Worm (Caenorhabditis elegans) whole organism, early embryonic: ENCODE measurements around the gene lys-5.

Experiments used
- B0310.2 ChIP-seq: sonication (generic microtip); optimal IDR thresholded peaks from 2 replicates; lab custom pipeline; 2016; ENCODE audit warnings: mild to moderate bottlenecking, missing genetic modification characterization, missing compliant biosample characterization
- F13C5.2 ChIP-seq: sonication (generic microtip); optimal IDR thresholded peaks from 2 replicates; lab custom pipeline; 2017; ENCODE audit warnings: mild to moderate bottlenecking, missing genetic modification characterization, inconsistent platforms, missing compliant biosample characterization
- aly-1 ChIP-seq: sonication (generic microtip); optimal IDR thresholded peaks from 2 replicates; lab custom pipeline; 2016; ENCODE audit warnings: missing genetic modification characterization, missing compliant biosample characterization
- ama-1 ChIP-seq: fragments of 150-350 bp; optimal IDR thresholded peaks from 2 replicates; lab custom pipeline; 2014
- ceh-13 ChIP-seq: fragments of 200-800 bp; sonication (Bioruptor generic); optimal IDR thresholded peaks from 2 replicates; lab custom pipeline; 2018; ENCODE audit warnings: mild to moderate bottlenecking, missing genetic modification characterization, missing compliant biosample characterization
- ceh-36 ChIP-seq: sonication (generic microtip); optimal IDR thresholded peaks from 2 replicates; lab custom pipeline; 2016; ENCODE audit warnings: missing genetic modification characterization, inconsistent platforms, missing compliant biosample characterization
- ets-7 ChIP-seq: sonication (generic microtip); optimal IDR thresholded peaks from 2 replicates; lab custom pipeline; 2016; ENCODE audit warnings: missing genotype, missing genetic modification characterization, missing compliant biosample characterization
- flt-1 ChIP-seq: fragments of 200-800 bp; sonication (Bioruptor generic); IDR thresholded peaks from 2 replicates; pipeline ENCODE4 v1.3.6; 2022; ENCODE audit warnings: missing genetic modification characterization, missing compliant biosample characterization
- hmbx-1 ChIP-seq: sonication (generic microtip); optimal IDR thresholded peaks from 2 replicates; lab custom pipeline; 2016; ENCODE audit warnings: mild to moderate bottlenecking, missing genetic modification characterization, missing compliant biosample characterization
- hmg-4 ChIP-seq: fragments of 200-800 bp; sonication (Bioruptor generic); optimal IDR thresholded peaks from 2 replicates; lab custom pipeline; 2018; ENCODE audit warnings: mild to moderate bottlenecking, missing genetic modification characterization, missing compliant biosample characterization
- hnd-1 ChIP-seq: sonication (generic microtip); optimal IDR thresholded peaks from 2 replicates; lab custom pipeline; 2016; ENCODE audit warnings: missing genetic modification characterization, missing compliant biosample characterization
- pes-1 ChIP-seq: fragments of 200-800 bp; sonication (Bioruptor generic); IDR thresholded peaks from 2 replicates; pipeline ENCODE4 v1.3.6; 2022; ENCODE audit warnings: missing genetic modification reagents, missing genetic modification characterization, missing compliant biosample characterization
- scrt-1 ChIP-seq: fragments of 200-800 bp; sonication (Bioruptor generic); IDR thresholded peaks from 2 replicates; pipeline ENCODE4 v1.3.6; 2022; ENCODE audit warnings: missing genetic modification characterization, missing compliant biosample characterization
- sea-1 ChIP-seq: fragments of 200-800 bp; sonication (Bioruptor generic); conservative IDR thresholded peaks from 2 replicates; pipeline ENCODE4 v1.3.6; 2022; ENCODE audit warnings: missing genetic modification characterization, missing compliant biosample characterization
- tbx-11 ChIP-seq: fragments of 200-800 bp; sonication (Bioruptor generic); IDR thresholded peaks from 2 replicates; pipeline ENCODE4 v1.3.6; 2022; ENCODE audit warnings: missing genetic modification characterization, missing compliant biosample characterization
- tbx-37 ChIP-seq: fragments of 200-800 bp; sonication (Bioruptor generic); conservative IDR thresholded peaks from 2 replicates; pipeline ENCODE4 v1.3.6; 2022; ENCODE audit warnings: missing genetic modification reagents, missing genetic modification characterization, missing compliant biosample characterization
- tra-4 ChIP-seq: sonication (generic microtip); optimal IDR thresholded peaks from 2 replicates; lab custom pipeline; 2017; ENCODE audit warnings: missing genetic modification characterization, missing compliant biosample characterization

The lys-5 gene

ce11 chrIV:11599717-11600116, 25.7 kb downstream of the lys-5 start:
- TF ChIP-seq tbx-11 (GFP tag; lab: Robert Waterston, UW) (no peak), pes-1 (no peak), ets-7 (no peak), F13C5.2 (no peak), B0310.2 (tag; lab: Kevin White, UChicago) (no peak), hmbx-1 (no peak), flt-1 (GFP tag; lab: Robert Waterston, UW) (no peak)

ce11 chrIV:11597079-11597478, 28.3 kb downstream of the lys-5 start:
- TF ChIP-seq flt-1 (GFP tag; lab: Robert Waterston, UW) (no peak), tbx-11 (GFP tag; lab: Robert Waterston, UW) (no peak)

- TF ChIP-seq sea-1 (GFP tag; lab: Robert Waterston, UW), result peak; percentile 48; the same call in 1 of the 2 replicates
- peak; percentile 45 for TF ChIP-seq hmg-4 (GFP tag; lab: Kevin White, UChicago)
- TF ChIP-seq B0310.2 (tag; lab: Kevin White, UChicago), result no peak
Measured at ce11 chrIV:11594191-11594673, 31.1 kb downstream of the lys-5 start, which contains the start of gene mig-38. Gene mig-38, plus strand, starts transcription at chrIV:11594244.

- TF ChIP-seq tra-4 (tag; lab: Kevin White, UChicago) (no peak), ceh-13 (GFP tag; lab: Kevin White, UChicago) (no peak), ama-1 (lab: Kevin White, UChicago) (no peak), scrt-1 (no peak), ceh-36 (no peak), tbx-11 (GFP tag; lab: Robert Waterston, UW) (0 out of 2 replicates have a peak, but pooled peaks have one; percentile 14), hnd-1 (tag; lab: Kevin White, UChicago) (no peak), aly-1 (tag; lab: Kevin White, UChicago) (no peak), pes-1 (no peak), F13C5.2 (peak; percentile 64), sea-1 (GFP tag; lab: Robert Waterston, UW) (no peak), B0310.2 (tag; lab: Kevin White, UChicago) (no peak), ets-7 (no peak), hmbx-1 (no peak), flt-1 (GFP tag; lab: Robert Waterston, UW) (no peak), tbx-37 (no peak), hmg-4 (GFP tag; lab: Kevin White, UChicago) (peak; percentile 38)
Measured at ce11 chrIV:11593415-11594190, 31.8 kb downstream of the lys-5 start, which contains the start of gene F40F11.3. Gene F40F11.3, minus strand, starts transcription at chrIV:11594003.

ce11 chrIV:11592820-11593219, 32.6 kb downstream of the lys-5 start:
- TF ChIP-seq sea-1 (GFP tag; lab: Robert Waterston, UW) (no peak), ama-1 (lab: Kevin White, UChicago) (no peak), hmbx-1 (no peak), hmg-4 (GFP tag; lab: Kevin White, UChicago) (no peak), tbx-37 (peak; percentile 73; the same call in 1 of the 2 replicates), ets-7 (no peak), ceh-36 (no peak), aly-1 (tag; lab: Kevin White, UChicago) (no peak), F13C5.2 (no peak), pes-1 (0 out of 2 replicates have a peak, but pooled peaks have one; percentile 28)

- TF ChIP-seq ets-7, result no peak
- no peak for TF ChIP-seq ceh-36
- no peak for TF ChIP-seq ama-1 (lab: Kevin White, UChicago)
- TF ChIP-seq tra-4 (tag; lab: Kevin White, UChicago), result no peak
- TF ChIP-seq hmg-4 (GFP tag; lab: Kevin White, UChicago), result no peak
- TF ChIP-seq hnd-1 (tag; lab: Kevin White, UChicago), result no peak
- TF ChIP-seq tbx-37, result no peak
- TF ChIP-seq tbx-11 (GFP tag; lab: Robert Waterston, UW), result no peak
- no peak for TF ChIP-seq F13C5.2
- TF ChIP-seq flt-1 (GFP tag; lab: Robert Waterston, UW), result no peak
- TF ChIP-seq scrt-1, result no peak
- no peak for TF ChIP-seq sea-1 (GFP tag; lab: Robert Waterston, UW)
- no peak for TF ChIP-seq pes-1
- TF ChIP-seq aly-1 (tag; lab: Kevin White, UChicago), result no peak
- no peak for TF ChIP-seq ceh-13 (GFP tag; lab: Kevin White, UChicago)
- TF ChIP-seq B0310.2 (tag; lab: Kevin White, UChicago), result no peak
- no peak for TF ChIP-seq hmbx-1
Measured at ce11 chrIV:11592165-11592564, 33.2 kb downstream of the lys-5 start, which contains the start of gene spe-36. Gene spe-36, minus strand, starts transcription at chrIV:11592265.

- TF ChIP-seq B0310.2 (tag; lab: Kevin White, UChicago) (no peak), hmbx-1 (no peak), pes-1 (no peak), ama-1 (lab: Kevin White, UChicago) (no peak), ets-7 (no peak), sea-1 (GFP tag; lab: Robert Waterston, UW) (no peak), scrt-1 (no peak), tra-4 (tag; lab: Kevin White, UChicago) (no peak)
Measured at ce11 chrIV:11586484-11586883, 38.9 kb downstream of the lys-5 start.

ce11 chrIV:11584853-11585252, 40.5 kb downstream of the lys-5 start:
- no peak for TF ChIP-seq tbx-37
- no peak for TF ChIP-seq pes-1
- TF ChIP-seq F13C5.2, result no peak
- TF ChIP-seq ets-7, result no peak
- TF ChIP-seq hnd-1 (tag; lab: Kevin White, UChicago), result no peak
- TF ChIP-seq B0310.2 (tag; lab: Kevin White, UChicago), result no peak
- TF ChIP-seq sea-1 (GFP tag; lab: Robert Waterston, UW), result no peak
- no peak for TF ChIP-seq tra-4 (tag; lab: Kevin White, UChicago)
- TF ChIP-seq ceh-13 (GFP tag; lab: Kevin White, UChicago), result no peak
- no peak for TF ChIP-seq scrt-1
- no peak for TF ChIP-seq flt-1 (GFP tag; lab: Robert Waterston, UW)
- TF ChIP-seq hmbx-1, result no peak
- TF ChIP-seq tbx-11 (GFP tag; lab: Robert Waterston, UW), result no peak
- no peak for TF ChIP-seq aly-1 (tag; lab: Kevin White, UChicago)
- no peak for TF ChIP-seq hmg-4 (GFP tag; lab: Kevin White, UChicago)
- TF ChIP-seq ceh-36, result no peak
